Fruit fly (Drosophila melanogaster) whole organism, embryonic: ENCODE results near the gene CG31717.
A peak's percentile ranks its signal among the peaks of the same experiment; 100 is the strongest.

ENCODE experiments used
- Adf1 ChIP-seq: fragments of 200-800 bp; sonication (Bioruptor generic); IDR thresholded peaks from 2 replicates; pipeline ENCODE4 v1.3.6; 2022; ENCODE audit warnings: missing biosample characterization, missing genetic modification characterization
- Atf6 ChIP-seq: fragments of 200-800 bp; sonication (Bioruptor generic); IDR thresholded peaks from 2 replicates; pipeline ENCODE4 v1.3.6; 2022; ENCODE audit warnings: missing biosample characterization, missing genetic modification characterization
- C15 ChIP-seq: fragments of 200-800 bp; sonication (Bioruptor generic); IDR thresholded peaks from 3 replicates; pipeline ENCODE4 v1.3.6; 2022; ENCODE audit warnings: missing biosample characterization, missing genetic modification characterization
- CG10147 ChIP-seq: fragments of 200-800 bp; sonication (Bioruptor generic); optimal IDR thresholded peaks from 2 replicates; lab custom pipeline; 2019; ENCODE audit warnings: missing biosample characterization, mild to moderate bottlenecking, missing genetic modification characterization, moderate library complexity
- CG10274 ChIP-seq: fragments of 200-800 bp; sonication (Bioruptor generic); optimal IDR thresholded peaks from 3 replicates; lab custom pipeline; 2017; ENCODE audit warnings: missing biosample characterization, mild to moderate bottlenecking, missing genetic modification characterization
- CG10543 ChIP-seq: fragments of 200-800 bp; sonication (Bioruptor generic); optimal IDR thresholded peaks from 3 replicates; lab custom pipeline; 2017; ENCODE audit warnings: missing biosample characterization, mild to moderate bottlenecking, missing genetic modification characterization, moderate library complexity
- CG12071 ChIP-seq: fragments of 200-800 bp; sonication (Bioruptor generic); optimal IDR thresholded peaks from 3 replicates; lab custom pipeline; 2018; ENCODE audit warnings: missing biosample characterization, mild to moderate bottlenecking, missing genetic modification characterization
- CG13424 ChIP-seq: fragments of 200-800 bp; sonication (Bioruptor generic); optimal IDR thresholded peaks from 2 replicates; lab custom pipeline; 2019; ENCODE audit warnings: missing biosample characterization, mild to moderate bottlenecking, missing genetic modification characterization, moderate library complexity
- CG14710 ChIP-seq: fragments of 200-800 bp; sonication (Bioruptor generic); optimal IDR thresholded peaks from 3 replicates; lab custom pipeline; 2019; ENCODE audit warnings: missing biosample characterization, mild to moderate bottlenecking, missing genetic modification characterization, moderate library complexity
- CG17361 ChIP-seq: fragments of 200-800 bp; sonication (Bioruptor generic); IDR thresholded peaks from 3 replicates; pipeline ENCODE4 v1.3.6; 2022; ENCODE audit warnings: missing biosample characterization, missing genetic modification characterization
- CG17802 ChIP-seq: fragments of 200-800 bp; sonication (Bioruptor generic); optimal IDR thresholded peaks from 2 replicates; lab custom pipeline; 2018; ENCODE audit warnings: missing biosample characterization, mild to moderate bottlenecking, missing genetic modification characterization, moderate library complexity
- CG31388 ChIP-seq: fragments of 200-800 bp; sonication (Bioruptor generic); optimal IDR thresholded peaks from 2 replicates; lab custom pipeline; 2016; ENCODE audit warnings: missing biosample characterization, missing genetic modification characterization
- CG3281 ChIP-seq: fragments of 200-800 bp; sonication (Bioruptor generic); optimal IDR thresholded peaks from 3 replicates; lab custom pipeline; 2017; ENCODE audit warnings: missing biosample characterization, mild to moderate bottlenecking, missing genetic modification characterization
- CG42726 ChIP-seq: fragments of 200-800 bp; sonication (Bioruptor generic); IDR thresholded peaks from 2 replicates; pipeline ENCODE4 v1.3.6; 2022; ENCODE audit warnings: missing biosample characterization, missing genetic modification characterization; ENCODE audit not compliant: partially characterized antibody
- CG4854 ChIP-seq: fragments of 200-800 bp; sonication (Bioruptor generic); optimal IDR thresholded peaks from 2 replicates; lab custom pipeline; 2016; ENCODE audit warnings: missing biosample characterization, missing genetic modification characterization, inconsistent platforms
- CG5245 ChIP-seq: fragments of 200-800 bp; sonication (Bioruptor generic); optimal IDR thresholded peaks from 3 replicates; lab custom pipeline; 2016; ENCODE audit warnings: missing biosample characterization, missing genetic modification characterization
- CG6854 ChIP-seq: fragments of 200-800 bp; sonication (Bioruptor generic); optimal IDR thresholded peaks from 3 replicates; lab custom pipeline; 2017; ENCODE audit warnings: missing biosample characterization, mild to moderate bottlenecking, missing genetic modification characterization
- CoRest ChIP-seq: fragments of 200-800 bp; sonication (Bioruptor generic); optimal IDR thresholded peaks from 3 replicates; lab custom pipeline; 2018; ENCODE audit warnings: missing biosample characterization, mild to moderate bottlenecking, missing genetic modification characterization, moderate library complexity
- Dbx ChIP-seq: fragments of 200-800 bp; sonication (Bioruptor generic); IDR thresholded peaks from 3 replicates; pipeline ENCODE4 v1.3.6; 2022; ENCODE audit warnings: missing biosample characterization, missing genetic modification characterization
- Dfd ChIP-seq, 2 experiments: fragments of >200 bp; optimal IDR thresholded peaks; 2 replicates each; lab custom pipeline; 2017; ENCODE audit warnings: missing biosample characterization in 2 of 2, missing genetic modification characterization in 2 of 2
- ERR ChIP-seq: fragments of 200-800 bp; sonication (Bioruptor generic); optimal IDR thresholded peaks from 2 replicates; lab custom pipeline; 2016; ENCODE audit warnings: missing biosample characterization, missing genetic modification characterization
- Ets97D ChIP-seq: fragments of 200-800 bp; sonication (Bioruptor generic); optimal IDR thresholded peaks from 3 replicates; lab custom pipeline; 2016; ENCODE audit warnings: missing biosample characterization, missing genetic modification characterization
- Med ChIP-seq: fragments of 200-800 bp; sonication (Bioruptor generic); peaks from one replicate; lab custom pipeline; 2016; ENCODE audit warnings: missing biosample characterization, missing genetic modification characterization, mild to moderate bottlenecking, inconsistent platforms, moderate library complexity
- NC2α ChIP-seq: fragments of 200-800 bp; sonication (Bioruptor generic); optimal IDR thresholded peaks from 2 replicates; lab custom pipeline; 2016; ENCODE audit warnings: missing biosample characterization, missing genetic modification characterization
- NC2β ChIP-seq: fragments of 200-800 bp; sonication (Bioruptor generic); optimal IDR thresholded peaks from 2 replicates; lab custom pipeline; 2016; ENCODE audit warnings: missing biosample characterization, missing genetic modification characterization
- Nf-YA ChIP-seq: fragments of 200-800 bp; sonication (Bioruptor generic); IDR thresholded peaks from 2 replicates; pipeline ENCODE4 v1.3.6; 2022; ENCODE audit warnings: missing biosample characterization, missing genetic modification characterization
- Scr ChIP-seq: fragments of 200-800 bp; sonication (Bioruptor generic); IDR thresholded peaks from 2 replicates; pipeline ENCODE4 v1.3.6; 2022; ENCODE audit warnings: missing biosample characterization, missing genetic modification characterization; ENCODE audit not compliant: partially characterized antibody
- Sox102F ChIP-seq: fragments of 200-800 bp; sonication (Bioruptor generic); optimal IDR thresholded peaks from 2 replicates; lab custom pipeline; 2018; ENCODE audit warnings: missing biosample characterization, mild to moderate bottlenecking, missing genetic modification characterization, moderate library complexity
- Ssrp ChIP-seq: fragments of 200-800 bp; sonication (Bioruptor generic); optimal IDR thresholded peaks from 2 replicates; lab custom pipeline; 2018; ENCODE audit warnings: missing biosample characterization, mild to moderate bottlenecking, missing genetic modification characterization, moderate library complexity
- Xbp1 ChIP-seq: fragments of 200-800 bp; sonication (Bioruptor generic); optimal IDR thresholded peaks from 3 replicates; lab custom pipeline; 2016; ENCODE audit warnings: missing biosample characterization, mild to moderate bottlenecking, missing genetic modification characterization
- Xrp1 ChIP-seq: fragments of 200-800 bp; sonication (Bioruptor generic); IDR thresholded peaks from 2 replicates; pipeline ENCODE4 v1.3.6; 2022; ENCODE audit warnings: missing biosample characterization, missing genetic modification characterization
- ase ChIP-seq: fragments of 200-800 bp; sonication (Bioruptor generic); IDR thresholded peaks from 3 replicates; pipeline ENCODE4 v1.3.6; 2022; ENCODE audit warnings: missing biosample characterization, missing genetic modification characterization
- cas ChIP-seq: fragments of 200-800 bp; sonication (Bioruptor generic); IDR thresholded peaks from 2 replicates; pipeline ENCODE4 v1.3.6; 2022; ENCODE audit warnings: missing biosample characterization, missing genetic modification characterization
- cato ChIP-seq: fragments of 200-800 bp; sonication (Bioruptor generic); optimal IDR thresholded peaks from 2 replicates; lab custom pipeline; 2016; ENCODE audit warnings: missing biosample characterization, missing genetic modification characterization, borderline replicate concordance
- crc ChIP-seq: fragments of 200-800 bp; sonication (Bioruptor generic); optimal IDR thresholded peaks from 2 replicates; lab custom pipeline; 2016; ENCODE audit warnings: missing biosample characterization, missing genetic modification characterization
- dan ChIP-seq: fragments of 200-800 bp; sonication (Bioruptor generic); IDR thresholded peaks from 2 replicates; pipeline ENCODE4 v1.3.6; 2022; ENCODE audit warnings: missing biosample characterization, missing genetic modification characterization
- disco-r ChIP-seq: fragments of 200-800 bp; sonication (Bioruptor generic); optimal IDR thresholded peaks from 2 replicates; lab custom pipeline; 2016; ENCODE audit warnings: missing biosample characterization, missing genetic modification characterization
- ems ChIP-seq: fragments of 200-800 bp; sonication (Bioruptor generic); optimal IDR thresholded peaks from 3 replicates; lab custom pipeline; 2016; ENCODE audit warnings: missing biosample characterization, missing genetic modification characterization
- fd64A ChIP-seq: fragments of 200-800 bp; sonication (Bioruptor generic); optimal IDR thresholded peaks from 3 replicates; lab custom pipeline; 2018; ENCODE audit warnings: missing biosample characterization, mild to moderate bottlenecking, missing genetic modification characterization
- fu2 ChIP-seq: fragments of 200-800 bp; sonication (Bioruptor generic); optimal IDR thresholded peaks from 2 replicates; lab custom pipeline; 2016; ENCODE audit warnings: missing biosample characterization, missing genetic modification characterization
- hbn ChIP-seq: fragments of 200-800 bp; sonication (Bioruptor generic); IDR thresholded peaks from 2 replicates; pipeline ENCODE4 v1.3.6; 2022; ENCODE audit warnings: missing biosample characterization, missing genetic modification characterization; ENCODE audit not compliant: partially characterized antibody
- her ChIP-seq: fragments of 200-800 bp; sonication (Bioruptor generic); optimal IDR thresholded peaks from 2 replicates; lab custom pipeline; 2016; ENCODE audit warnings: missing biosample characterization, missing genetic modification characterization
- jigr1 ChIP-seq: fragments of 200-800 bp; sonication (Bioruptor generic); IDR thresholded peaks from 3 replicates; pipeline ENCODE4 v1.3.6; 2022; ENCODE audit warnings: missing biosample characterization, missing genetic modification characterization
- kay ChIP-seq: fragments of 200-800 bp; sonication (Bioruptor generic); optimal IDR thresholded peaks from 2 replicates; lab custom pipeline; 2016; ENCODE audit warnings: missing biosample characterization, missing genetic modification characterization
- lbe ChIP-seq: fragments of 200-800 bp; sonication (Bioruptor generic); optimal IDR thresholded peaks from 2 replicates; lab custom pipeline; 2016; ENCODE audit warnings: missing biosample characterization, mild to moderate bottlenecking, missing genetic modification characterization
- lola ChIP-seq, 3 experiments: fragments of >200 bp in 2 of 3; fragments of 200-800 bp in 1 of 3; sonication (Bioruptor generic) in 1 of 3; optimal IDR thresholded peaks; 2 replicates each; lab custom pipeline; 2017 to 2019; ENCODE audit warnings: missing biosample characterization in 3 of 3, missing genetic modification characterization in 3 of 3, mild to moderate bottlenecking in 1 of 3, moderate library complexity in 1 of 3
- sc ChIP-seq, 3 experiments: fragments of >200 bp in 2 of 3; fragments of 200-800 bp in 1 of 3; sonication (Bioruptor generic) in 1 of 3; optimal IDR thresholded peaks; 2 replicates in 2 of 3; 3 replicates in 1 of 3; lab custom pipeline; 2017; ENCODE audit warnings: mild to moderate bottlenecking in 1 of 3, missing biosample characterization in 1 of 3, missing genetic modification characterization in 1 of 3, missing genetic modification reagents in 1 of 3
- schlank ChIP-seq: fragments of 200-800 bp; sonication (Bioruptor generic); optimal IDR thresholded peaks from 2 replicates; lab custom pipeline; 2018; ENCODE audit warnings: missing biosample characterization, mild to moderate bottlenecking, missing genetic modification characterization
- tin ChIP-seq: fragments of 200-800 bp; sonication (Bioruptor generic); optimal IDR thresholded peaks from 3 replicates; lab custom pipeline; 2016; ENCODE audit warnings: missing biosample characterization, missing genetic modification characterization
- vfl ChIP-seq: fragments of 200-800 bp; sonication (Bioruptor generic); optimal IDR thresholded peaks from 2 replicates; lab custom pipeline; 2016; ENCODE audit warnings: missing biosample characterization, missing genetic modification characterization

The CG31717 gene

DNA sequence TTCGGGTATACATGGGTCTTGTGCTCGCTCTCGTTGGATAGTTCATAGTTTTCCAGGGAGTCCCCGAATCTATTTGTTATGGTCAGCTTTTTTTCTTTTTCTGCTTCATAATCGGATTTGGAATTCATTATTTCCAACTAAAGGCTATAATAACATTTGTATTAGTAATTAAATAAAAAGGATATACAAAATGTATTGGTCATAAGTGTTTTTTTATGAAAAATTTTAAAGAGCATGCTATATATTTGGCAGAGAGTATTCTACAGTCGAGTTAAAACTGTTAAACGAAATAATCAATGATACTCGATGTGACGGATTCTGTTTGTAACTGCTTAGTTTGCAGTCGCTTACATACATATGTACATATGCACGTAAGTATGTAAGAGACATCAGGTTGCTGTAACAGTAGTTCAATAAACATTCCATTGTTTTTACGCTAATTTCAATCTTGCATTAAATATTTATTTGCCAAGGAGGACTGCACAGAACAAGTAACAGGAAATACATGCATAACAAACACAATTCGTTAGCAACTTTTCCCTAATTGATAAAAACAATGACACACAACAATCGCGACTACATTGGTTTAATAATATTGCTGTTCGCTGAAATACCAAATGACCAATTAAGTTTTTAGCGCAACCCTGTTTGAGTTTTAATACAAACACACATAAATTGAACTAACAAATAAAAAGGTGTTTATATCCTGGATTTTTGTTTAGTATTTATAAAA lies 48.7 kb downstream of the CG31717 start (continued):
- TF ChIP-seq CG4854 (GFP tag; lab: Kevin White, UChicago) (no peak), Ssrp (tag; lab: Kevin White, UChicago) (peak; percentile 17), CG17361 (no peak), Dbx (GFP tag; lab: Robert Waterston, UW) (no peak), cato (no peak), fu2 (no peak), CG42726 (GFP tag; lab: Robert Waterston, UW) (no peak), ERR (GFP tag; lab: Kevin White, UChicago) (no peak), lbe (no peak), CG31388 (GFP tag; lab: Kevin White, UChicago) (no peak), Sox102F (no peak), lola (GFP tag; optimal IDR thresholded peaks at IDR 0.05; lab: Kevin White, UChicago) (no peak), CG13424 (tag; lab: Kevin White, UChicago) (peak; percentile 13), Xbp1 (GFP tag; lab: Kevin White, UChicago) (peak; percentile 16), sc (optimal IDR thresholded peaks at IDR 0.05; lab: Kevin White, UChicago) (no peak), sc (GFP tag; optimal IDR thresholded peaks at IDR 0.05; lab: Kevin White, UChicago) (no peak), C15 (GFP tag; lab: Robert Waterston, UW) (no peak), schlank (tag; lab: Kevin White, UChicago) (no peak), fd64A (no peak), CG17802 (tag; lab: Kevin White, UChicago) (no peak), Atf6 (GFP tag; lab: Robert Waterston, UW) (no peak), crc (GFP tag; lab: Kevin White, UChicago) (no peak), Med (GFP tag; lab: Kevin White, UChicago) (peak; percentile 39), dan (GFP tag; lab: Robert Waterston, UW) (no peak), Ets97D (GFP tag; lab: Kevin White, UChicago) (no peak), Dfd (GFP tag; optimal IDR thresholded peaks at IDR 0.05; lab: Kevin White, UChicago) (no peak), NC2β (GFP tag; lab: Kevin White, UChicago) (no peak), CG14710 (tag; lab: Kevin White, UChicago) (no peak), CG5245 (GFP tag; lab: Kevin White, UChicago) (no peak), CG3281 (GFP tag; lab: Kevin White, UChicago) (no peak), NC2α (GFP tag; lab: Kevin White, UChicago) (no peak), Nf-YA (GFP tag; lab: Robert Waterston, UW) (no peak), disco-r (GFP tag; lab: Kevin White, UChicago) (no peak), vfl (GFP tag; lab: Kevin White, UChicago) (no peak), CoRest (tag; lab: Kevin White, UChicago) (no peak), cas (GFP tag; lab: Robert Waterston, UW) (no peak), CG6854 (no peak), ase (GFP tag; lab: Robert Waterston, UW) (no peak), CG10274 (GFP tag; lab: Kevin White, UChicago) (no peak), ems (GFP tag; lab: Kevin White, UChicago) (no peak), Scr (peak; percentile 28; the same call in 1 of the 2 replicates), Xrp1 (peak; percentile 40; the same call in 1 of the 2 replicates), kay (GFP tag; lab: Kevin White, UChicago) (no peak), Adf1 (GFP tag; lab: Robert Waterston, UW) (no peak), CG10543 (no peak), CG12071 (GFP tag; lab: Kevin White, UChicago) (no peak), hbn (no peak), tin (GFP tag; lab: Kevin White, UChicago) (no peak), her (GFP tag; lab: Kevin White, UChicago) (no peak), jigr1 (GFP tag; lab: Robert Waterston, UW) (no peak), CG10147 (no peak)
